Worm (Caenorhabditis elegans) whole organism, L4 larva: ENCODE data around the gene dnc-2.

ENCODE experiments used
- F10B5.3 ChIP-seq: sonication (generic microtip); optimal IDR thresholded peaks from 2 replicates; lab custom pipeline; 2016; ENCODE audit warnings: mild to moderate bottlenecking, missing genetic modification characterization, missing compliant biosample characterization
- F44E2.7 ChIP-seq: fragments of 200-800 bp; sonication (Bioruptor generic); IDR thresholded peaks from 2 replicates; pipeline ENCODE4 v2.1.2; 2022; ENCODE audit warnings: missing genetic modification characterization, missing compliant biosample characterization
- R02D3.7 ChIP-seq: fragments of 150-350 bp; sonication (generic microtip); optimal IDR thresholded peaks from 3 replicates; lab custom pipeline; 2014; ENCODE audit warnings: missing biosample characterization, missing genetic modification characterization
- T20F7.1 ChIP-seq: fragments of 200-800 bp; sonication (Bioruptor generic); optimal IDR thresholded peaks from 2 replicates; lab custom pipeline; 2018; ENCODE audit warnings: mild to moderate bottlenecking, missing genetic modification characterization, missing compliant biosample characterization
- T26A8.4 ChIP-seq: fragments of 200-800 bp; sonication (Bioruptor generic); IDR thresholded peaks from 2 replicates; pipeline ENCODE4 v1.3.6; 2022; ENCODE audit warnings: missing genetic modification characterization, missing compliant biosample characterization
- Y5F2A.4 ChIP-seq: fragments of 200-800 bp; sonication (Bioruptor generic); optimal IDR thresholded peaks from 2 replicates; lab custom pipeline; 2018; ENCODE audit warnings: mild to moderate bottlenecking, missing genetic modification characterization, missing compliant biosample characterization
- ZK337.2 ChIP-seq: fragments of 200-800 bp; sonication (Bioruptor generic); IDR thresholded peaks from 2 replicates; pipeline ENCODE4 v1.3.6; 2022; ENCODE audit warnings: missing genetic modification reagents, missing genetic modification characterization, missing compliant biosample characterization
- aha-1 ChIP-seq: fragments of 150-350 bp; peaks from one replicate; lab custom pipeline; 2014; ENCODE audit warnings: missing biosample characterization, missing genetic modification characterization
- aly-2 ChIP-seq: sonication (generic microtip); optimal IDR thresholded peaks from 2 replicates; lab custom pipeline; 2018; ENCODE audit warnings: missing biosample characterization, missing genetic modification characterization
- ceh-28 ChIP-seq: fragments of 150-350 bp; optimal IDR thresholded peaks from 2 replicates; lab custom pipeline; 2014; ENCODE audit warnings: missing biosample characterization, missing genetic modification reagents, missing genetic modification characterization
- ceh-62 ChIP-seq: sonication (generic microtip); optimal IDR thresholded peaks from 2 replicates; lab custom pipeline; 2017; ENCODE audit warnings: missing biosample characterization, missing genetic modification characterization
- ceh-82 ChIP-seq: sonication (generic microtip); optimal IDR thresholded peaks from 2 replicates; lab custom pipeline; 2017; ENCODE audit warnings: missing biosample characterization, missing genetic modification characterization
- ctbp-1 ChIP-seq: fragments of 200-800 bp; sonication (Bioruptor generic); IDR thresholded peaks from 2 replicates; pipeline ENCODE4 v1.3.6; 2022; ENCODE audit warnings: missing genetic modification reagents, missing genetic modification characterization, missing compliant biosample characterization
- daf-12 ChIP-seq: fragments of 150-350 bp; optimal IDR thresholded peaks from 2 replicates; lab custom pipeline; 2014; ENCODE audit warnings: missing biosample characterization, missing genetic modification reagents, missing genetic modification characterization
- daf-16 ChIP-seq, 3 experiments: sonication (generic microtip); optimal IDR thresholded peaks; 2 replicates each; lab custom pipeline; 2016 to 2017; ENCODE audit warnings: missing genetic modification characterization in 3 of 3, missing genetic modification reagents in 3 of 3, mild to moderate bottlenecking in 2 of 3, missing compliant biosample characterization in 2 of 3, missing biosample characterization in 1 of 3, moderate library complexity in 1 of 3
- daf-19 ChIP-seq: fragments of 200-800 bp; sonication (Bioruptor generic); conservative IDR thresholded peaks from 2 replicates; pipeline ENCODE4 v1.3.6; 2022; ENCODE audit warnings: missing genetic modification characterization, missing compliant biosample characterization
- dmd-6 ChIP-seq: fragments of 200-800 bp; sonication (Bioruptor generic); IDR thresholded peaks from 2 replicates; pipeline ENCODE4 v1.3.6; 2022; ENCODE audit warnings: missing genetic modification reagents, missing genetic modification characterization, missing compliant biosample characterization
- dmd-8 ChIP-seq: fragments of 200-800 bp; sonication (Bioruptor generic); IDR thresholded peaks from 2 replicates; pipeline ENCODE4 v1.3.6; 2022; ENCODE audit warnings: missing genetic modification characterization, missing compliant biosample characterization
- dve-1 ChIP-seq: sonication (generic microtip); optimal IDR thresholded peaks from 2 replicates; lab custom pipeline; 2017; ENCODE audit warnings: antibody characterized with exemption, mild to moderate bottlenecking, missing genetic modification characterization, missing compliant biosample characterization; ENCODE audit not compliant: insufficient read depth
- egl-27 ChIP-seq: sonication (generic microtip); optimal IDR thresholded peaks from 3 replicates; lab custom pipeline; 2017; ENCODE audit warnings: missing biosample characterization, missing genetic modification reagents, missing genetic modification characterization
- fkh-10 ChIP-seq: fragments of 150-350 bp; optimal IDR thresholded peaks from 2 replicates; lab custom pipeline; 2014; ENCODE audit warnings: missing biosample characterization, missing genetic modification reagents, missing genetic modification characterization
- hlh-30 ChIP-seq: sonication (generic microtip); optimal IDR thresholded peaks from 2 replicates; lab custom pipeline; 2017; ENCODE audit warnings: antibody characterized with exemption, mild to moderate bottlenecking, missing genetic modification characterization, missing compliant biosample characterization; ENCODE audit not compliant: insufficient read depth
- jun-1 ChIP-seq: fragments of 150-350 bp; optimal IDR thresholded peaks from 2 replicates; lab custom pipeline; 2014; ENCODE audit warnings: missing biosample characterization, missing genetic modification reagents, missing genetic modification characterization
- lin-13 ChIP-seq: fragments of 150-350 bp; optimal IDR thresholded peaks from 2 replicates; lab custom pipeline; 2014; ENCODE audit warnings: missing biosample characterization, missing genetic modification reagents, missing genetic modification characterization
- lin-15B ChIP-seq: fragments of 150-350 bp; sonication (generic microtip); optimal IDR thresholded peaks from 3 replicates; lab custom pipeline; 2014; ENCODE audit warnings: missing biosample characterization, missing genetic modification characterization
- lin-29 ChIP-seq: fragments of 200-800 bp; sonication (Bioruptor generic); IDR thresholded peaks from 2 replicates; pipeline ENCODE4 v1.3.6; 2022; ENCODE audit warnings: missing genetic modification reagents, missing genetic modification characterization, missing compliant biosample characterization
- mdl-1 ChIP-seq, 2 experiments: fragments of 150-350 bp in 1 of 2; sonication (generic microtip) in 1 of 2; optimal IDR thresholded peaks; 2 replicates each; lab custom pipeline; 2014 to 2017; ENCODE audit warnings: missing biosample characterization in 2 of 2, missing genetic modification characterization in 2 of 2
- mdt-29 ChIP-seq: fragments of 200-800 bp; sonication (Bioruptor generic); IDR thresholded peaks from 2 replicates; pipeline ENCODE4 v1.3.6; 2022; ENCODE audit warnings: missing genetic modification reagents, missing genetic modification characterization, missing compliant biosample characterization
- mes-2 ChIP-seq: sonication (generic microtip); optimal IDR thresholded peaks from 2 replicates; lab custom pipeline; 2016; ENCODE audit warnings: missing genotype, mild to moderate bottlenecking, missing genetic modification characterization, missing compliant biosample characterization; ENCODE audit not compliant: poor library complexity, severe bottlenecking
- mxl-3 ChIP-seq: fragments of 200-800 bp; sonication (Bioruptor generic); optimal IDR thresholded peaks from 2 replicates; lab custom pipeline; 2018; ENCODE audit warnings: mild to moderate bottlenecking, missing genetic modification characterization, missing compliant biosample characterization
- nhr-11 ChIP-seq: fragments of 150-350 bp; optimal IDR thresholded peaks from 2 replicates; lab custom pipeline; 2014; ENCODE audit warnings: missing biosample characterization, missing genetic modification characterization
- nhr-111 ChIP-seq: fragments of 200-800 bp; sonication (Bioruptor generic); optimal IDR thresholded peaks from 2 replicates; lab custom pipeline; 2018; ENCODE audit warnings: mild to moderate bottlenecking, missing genetic modification characterization, missing compliant biosample characterization
- nhr-237 ChIP-seq: sonication (generic microtip); optimal IDR thresholded peaks from 2 replicates; lab custom pipeline; 2017; ENCODE audit warnings: missing biosample characterization, missing genetic modification characterization
- nhr-25 ChIP-seq: sonication (generic microtip); optimal IDR thresholded peaks from 2 replicates; lab custom pipeline; 2017; ENCODE audit warnings: missing genetic modification characterization, mild to moderate bottlenecking, missing compliant biosample characterization, antibody characterized with exemption, moderate library complexity, borderline replicate concordance; ENCODE audit not compliant: insufficient read depth
- nhr-28 ChIP-seq: fragments of 150-350 bp; optimal IDR thresholded peaks from 2 replicates; lab custom pipeline; 2014; ENCODE audit warnings: missing biosample characterization, missing genetic modification characterization
- nhr-42 ChIP-seq: fragments of 200-800 bp; sonication (Bioruptor generic); IDR thresholded peaks from 2 replicates; pipeline ENCODE4 v1.3.6; 2022; ENCODE audit warnings: missing genetic modification characterization, missing compliant biosample characterization
- nhr-6 ChIP-seq: fragments of 150-350 bp; optimal IDR thresholded peaks from 2 replicates; lab custom pipeline; 2014; ENCODE audit warnings: missing biosample characterization, missing genetic modification characterization
- nhr-76 ChIP-seq: fragments of 150-350 bp; optimal IDR thresholded peaks from 2 replicates; lab custom pipeline; 2014; ENCODE audit warnings: missing biosample characterization, missing genetic modification characterization
- pha-4 ChIP-seq, 2 experiments: fragments of 150-350 bp in 1 of 2; fragments of 200-800 bp in 1 of 2; sonication (Bioruptor generic) in 1 of 2; IDR thresholded peaks in 1 of 2; optimal IDR thresholded peaks in 1 of 2; 2 replicates each; pipeline versions ENCODE4 v1.3.6 to Lab custom; 2014 to 2022; ENCODE audit warnings: missing genetic modification characterization in 2 of 2, missing genetic modification reagents in 2 of 2, missing biosample characterization in 1 of 2, missing compliant biosample characterization in 1 of 2
- php-3 ChIP-seq: fragments of 200-800 bp; sonication (Bioruptor generic); IDR thresholded peaks from 2 replicates; pipeline ENCODE4 v1.3.6; 2022; ENCODE audit warnings: missing genetic modification reagents, missing genetic modification characterization, missing compliant biosample characterization
- pqm-1 ChIP-seq: sonication (generic microtip); optimal IDR thresholded peaks from 2 replicates; lab custom pipeline; 2017; ENCODE audit warnings: missing biosample characterization, missing genetic modification characterization
- tra-1 ChIP-seq: fragments of 200-800 bp; sonication (Bioruptor generic); IDR thresholded peaks from 2 replicates; pipeline ENCODE4 v1.3.6; 2022; ENCODE audit warnings: missing genetic modification reagents, missing genetic modification characterization, missing compliant biosample characterization
- unc-62 ChIP-seq, 3 experiments: fragments of 150-350 bp in 1 of 3; sonication (generic microtip); optimal IDR thresholded peaks in 2 of 3; peaks in 1 of 3; 1 replicate in 1 of 3; 2 replicates in 2 of 3; lab custom pipeline; 2014 to 2017; ENCODE audit warnings: missing biosample characterization in 3 of 3, missing genetic modification characterization in 3 of 3, missing genetic modification reagents in 3 of 3, missing genotype in 1 of 3
- vab-7 ChIP-seq: fragments of 200-800 bp; sonication (Bioruptor generic); IDR thresholded peaks from 2 replicates; pipeline ENCODE4 v1.3.6; 2022; ENCODE audit warnings: missing genetic modification reagents, missing genetic modification characterization, missing compliant biosample characterization
- zag-1 ChIP-seq: fragments of 150-350 bp; optimal IDR thresholded peaks from 2 replicates; lab custom pipeline; 2014; ENCODE audit warnings: missing biosample characterization, missing genetic modification characterization
- zfp-2 ChIP-seq: sonication (generic microtip); optimal IDR thresholded peaks from 2 replicates; lab custom pipeline; 2016; ENCODE audit warnings: mild to moderate bottlenecking, missing genetic modification characterization, missing compliant biosample characterization
- zfp-3 ChIP-seq: fragments of 200-800 bp; sonication (Bioruptor generic); conservative IDR thresholded peaks from 2 replicates; pipeline ENCODE4 v1.3.6; 2022; ENCODE audit warnings: missing genetic modification reagents, missing genetic modification characterization, missing compliant biosample characterization
- zip-2 ChIP-seq: fragments of 150-350 bp; optimal IDR thresholded peaks from 2 replicates; lab custom pipeline; 2014; ENCODE audit warnings: missing biosample characterization, missing genetic modification characterization

dnc-2 gene

DNA sequence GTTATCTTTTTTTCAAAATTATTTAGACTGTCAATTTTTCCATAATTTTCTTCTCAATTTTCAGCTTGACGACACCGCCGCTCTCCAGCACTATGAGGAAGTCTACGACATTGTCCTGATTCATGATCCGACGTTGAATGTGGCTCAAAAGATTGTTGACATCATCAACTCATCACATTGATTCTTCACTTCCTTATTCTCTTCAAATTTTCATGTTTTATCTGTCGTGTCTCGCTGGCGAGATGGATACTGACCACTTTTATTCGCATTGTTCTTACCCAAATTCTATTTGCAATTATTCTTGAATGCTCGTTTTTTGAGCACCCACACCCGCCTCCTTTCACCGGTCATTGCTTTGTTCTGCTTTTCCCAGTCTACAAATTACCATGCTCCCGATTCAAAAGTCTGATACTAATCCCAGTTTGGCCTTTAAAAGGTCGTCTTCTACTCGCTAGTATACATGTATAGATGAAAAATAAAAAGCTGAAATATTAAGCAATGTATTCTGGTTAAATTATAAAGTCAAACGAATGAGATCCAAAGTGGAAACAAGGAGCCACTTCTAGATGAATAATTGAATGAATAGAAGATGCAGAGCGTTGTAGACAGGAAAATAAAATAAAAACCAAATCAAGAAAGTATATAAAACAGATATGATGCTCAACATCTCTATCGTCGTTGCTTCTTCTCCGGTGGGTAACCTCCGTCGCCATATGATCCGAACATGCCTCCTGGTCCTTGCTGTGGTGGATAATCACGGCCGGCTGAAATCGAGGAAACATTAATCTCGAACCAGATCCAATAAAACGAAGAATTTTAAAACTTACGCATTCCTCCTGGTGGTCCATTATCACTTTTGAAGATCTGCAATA lies 27.7 kb upstream of the dnc-2 start:
- peak; percentile 27 for TF ChIP-seq hlh-30 (tag; lab: Kevin White, UChicago)
- no peak for TF ChIP-seq ZK337.2 (GFP tag; lab: Robert Waterston, UW)
- TF ChIP-seq daf-19 (GFP tag; lab: Robert Waterston, UW): no peak
- no peak for TF ChIP-seq zag-1 (tag; lab: Kevin White, UChicago)
- TF ChIP-seq ceh-28 (tag; lab: Kevin White, UChicago): no peak
- TF ChIP-seq lin-29 (GFP tag; lab: Robert Waterston, UW): no peak
- TF ChIP-seq pha-4 (GFP tag; IDR thresholded peaks at IDR 0.05; lab: Robert Waterston, UW): peak; percentile 48
- no peak for TF ChIP-seq pha-4 (tag; optimal IDR thresholded peaks at IDR 0.05; lab: Kevin White, UChicago)
- TF ChIP-seq mes-2: peak; percentile 36
- no peak for TF ChIP-seq nhr-6 (tag; lab: Kevin White, UChicago)
- TF ChIP-seq R02D3.7 (tag; lab: Kevin White, UChicago): no peak
- no peak for TF ChIP-seq zip-2 (tag; lab: Kevin White, UChicago)
- TF ChIP-seq T26A8.4 (GFP tag; lab: Robert Waterston, UW): peak; percentile 72; the same call in 1 of the 2 replicates
- TF ChIP-seq F10B5.3 (tag; lab: Kevin White, UChicago): peak; percentile 12
- TF ChIP-seq vab-7: no peak
- no peak for TF ChIP-seq zfp-2 (tag; lab: Kevin White, UChicago)
- no peak for TF ChIP-seq fkh-10 (GFP tag; lab: Kevin White, UChicago)
- no peak for TF ChIP-seq lin-15B (tag; lab: Kevin White, UChicago)
- no peak for TF ChIP-seq mdt-29 (GFP tag; lab: Robert Waterston, UW)
- TF ChIP-seq nhr-111 (GFP tag; lab: Kevin White, UChicago): no peak
- TF ChIP-seq lin-13 (GFP tag; lab: Kevin White, UChicago): no peak
- TF ChIP-seq mdl-1 (tag; optimal IDR thresholded peaks at IDR 0.05; lab: Kevin White, UChicago): no peak
- no peak for TF ChIP-seq ceh-82
- no peak for TF ChIP-seq jun-1 (tag; lab: Kevin White, UChicago)
- TF ChIP-seq dve-1 (tag; lab: Kevin White, UChicago): peak; percentile 23
- TF ChIP-seq egl-27 (tag; lab: Kevin White, UChicago): no peak
- no peak for TF ChIP-seq nhr-76
- TF ChIP-seq nhr-25: peak; percentile 45
- no peak for TF ChIP-seq nhr-42 (GFP tag; lab: Robert Waterston, UW)
- no peak for TF ChIP-seq nhr-28 (tag; lab: Kevin White, UChicago)
- TF ChIP-seq aha-1: peak; percentile 73
- no peak for TF ChIP-seq unc-62 (GFP tag; optimal IDR thresholded peaks at IDR 0.05 in 1 of 2; lab: Kevin White, UChicago)
- TF ChIP-seq unc-62 (tag; optimal IDR thresholded peaks at IDR 0.05; lab: Kevin White, UChicago): no peak
- no peak for TF ChIP-seq dmd-6 (GFP tag; lab: Robert Waterston, UW)
- no peak for TF ChIP-seq tra-1 (GFP tag; lab: Robert Waterston, UW)
- no peak for TF ChIP-seq ctbp-1 (GFP tag; lab: Robert Waterston, UW)
- no peak for TF ChIP-seq dmd-8
- no peak for TF ChIP-seq nhr-237
- TF ChIP-seq Y5F2A.4 (GFP tag; lab: Kevin White, UChicago): peak; percentile 6
- peak; percentile 78; the same call in 1 of the 2 replicates for TF ChIP-seq zfp-3 (GFP tag; lab: Robert Waterston, UW)
- no peak for TF ChIP-seq daf-12 (tag; lab: Kevin White, UChicago)
- no peak for TF ChIP-seq mxl-3 (GFP tag; lab: Kevin White, UChicago)
- TF ChIP-seq php-3 (GFP tag; lab: Robert Waterston, UW): no peak
- TF ChIP-seq nhr-11 (tag; lab: Kevin White, UChicago): no peak
- peak; percentile 12 for TF ChIP-seq T20F7.1 (GFP tag; lab: Kevin White, UChicago)
- no peak for TF ChIP-seq ceh-62 (tag; lab: Kevin White, UChicago)
- TF ChIP-seq F44E2.7 (GFP tag; lab: Robert Waterston, UW): no peak
- no peak for TF ChIP-seq aly-2 (tag; lab: Kevin White, UChicago)
- no peak for TF ChIP-seq daf-16 (GFP tag; optimal IDR thresholded peaks at IDR 0.05; lab: Kevin White, UChicago)
- peak; percentile 28 for TF ChIP-seq daf-16 (tag; optimal IDR thresholded peaks at IDR 0.05; lab: Kevin White, UChicago)
- TF ChIP-seq pqm-1 (tag; lab: Kevin White, UChicago): no peak
